Fruit fly (Drosophila melanogaster): ENCODE results near the gene alpha4GT1.

DNA sequence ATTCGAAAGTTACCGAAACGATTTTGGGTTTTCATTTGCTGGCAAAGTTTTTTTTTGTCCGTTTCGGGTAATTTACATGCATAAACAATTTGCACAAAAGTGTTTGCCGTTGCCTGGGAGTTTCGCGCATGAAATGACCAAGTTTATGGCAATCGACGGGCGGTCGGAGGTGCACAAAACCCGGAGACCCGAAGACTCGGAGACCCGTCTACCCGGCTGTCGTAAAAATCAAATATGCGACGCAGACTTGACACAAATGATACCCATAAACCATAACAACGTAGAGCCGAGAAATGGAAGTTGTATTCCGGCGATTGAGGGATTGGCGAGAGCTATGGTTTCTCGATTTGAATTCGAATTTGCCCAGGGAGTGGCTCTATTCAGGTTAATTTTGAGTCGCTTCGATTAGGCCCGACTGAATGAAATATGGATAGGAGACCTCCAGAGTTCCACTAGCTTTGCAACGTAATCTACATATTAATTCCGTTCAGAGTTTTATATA, 16.0 kb downstream of the alpha4GT1 start:
- TF ChIP-seq CG12219 (GFP tag; optimal IDR thresholded peaks at IDR 0.05) (no peak), CG9797 (GFP tag; optimal IDR thresholded peaks at IDR 0.05) (no peak), CG31365 (tag; optimal IDR thresholded peaks at IDR 0.05) (no peak), CG7372 (GFP tag; IDR thresholded peaks at IDR 0.05) (no peak), BEAF-32 (GFP tag; optimal IDR thresholded peaks at IDR 0.05) (no peak), Asciz (GFP tag; optimal IDR thresholded peaks at IDR 0.05) (no peak), lbe (GFP tag; optimal IDR thresholded peaks at IDR 0.05) (no peak), CG11093 (GFP tag; IDR thresholded peaks at IDR 0.05) (no peak), Nf-YB (GFP tag; optimal IDR thresholded peaks at IDR 0.05) (no peak), CG17912 (GFP tag; optimal IDR thresholded peaks at IDR 0.05) (no peak)

Measured in whole organism, embryonic.